Worm (Caenorhabditis elegans): ENCODE data around the gene clec-54.

clec-54 gene

ce11 chrV:14476680-14477079, at the start of gene clec-54:
clec-54 (plus strand) TSS chrV:14476903.
- no peak for TF ChIP-seq spr-3 (GFP tag; optimal IDR thresholded peaks at IDR 0.05)
- TF ChIP-seq nhr-77 (tag; optimal IDR thresholded peaks at IDR 0.05) = no peak
- TF ChIP-seq unc-62 (GFP tag; optimal IDR thresholded peaks at IDR 0.05 in 1 of 2) = peak in 1 of 2 experiments; percentile 43
- TF ChIP-seq unc-62 (tag; optimal IDR thresholded peaks at IDR 0.05) = no peak
- TF ChIP-seq F49E8.2 (tag; optimal IDR thresholded peaks at IDR 0.05; ENCODE audit: borderline replicate concordance) = no peak
- no peak for TF ChIP-seq dmd-9 (GFP tag; IDR thresholded peaks at IDR 0.05)
- TF ChIP-seq F10B5.3 (tag; optimal IDR thresholded peaks at IDR 0.05) = no peak
- TF ChIP-seq dmd-8 (GFP tag; IDR thresholded peaks at IDR 0.05) = no peak
- no peak for TF ChIP-seq arid-1 (GFP tag; conservative IDR thresholded peaks at IDR 0.05)
- no peak for TF ChIP-seq nhr-237 (tag; optimal IDR thresholded peaks at IDR 0.05)
- 0 out of 2 replicates have a peak, but pooled peaks have one; percentile 27 for TF ChIP-seq tra-1 (GFP tag; IDR thresholded peaks at IDR 0.05)
- TF ChIP-seq dve-1 (tag; optimal IDR thresholded peaks at IDR 0.05; ENCODE audit: insufficient read depth) = peak; percentile 12
- no peak for TF ChIP-seq hmg-1.1 (GFP tag; IDR thresholded peaks at IDR 0.05)
- TF ChIP-seq T20F7.1 (GFP tag; optimal IDR thresholded peaks at IDR 0.05) = no peak
- TF ChIP-seq ceh-32 (tag; optimal IDR thresholded peaks at IDR 0.05; ENCODE audit: poor library complexity) = no peak
- no peak for TF ChIP-seq lim-7 (GFP tag; IDR thresholded peaks at IDR 0.05)
- TF ChIP-seq cey-2 (tag; optimal IDR thresholded peaks at IDR 0.05; ENCODE audit: borderline replicate concordance, insufficient read depth) = no peak
- TF ChIP-seq Y105C5A.15 (GFP tag; IDR thresholded peaks at IDR 0.05) = no peak
- no peak for TF ChIP-seq zip-11 (GFP tag; IDR thresholded peaks at IDR 0.05)
- no peak for TF ChIP-seq nhr-41 (GFP tag; IDR thresholded peaks at IDR 0.05)
- no peak for TF ChIP-seq zip-2 (tag; optimal IDR thresholded peaks at IDR 0.05)
- TF ChIP-seq lin-1 (GFP tag; IDR thresholded peaks at IDR 0.05) = no peak
- no peak for TF ChIP-seq ceh-44 (GFP tag; IDR thresholded peaks at IDR 0.05)
- no peak for TF ChIP-seq unc-130 (GFP tag; optimal IDR thresholded peaks at IDR 0.05)
- TF ChIP-seq dpl-1 (GFP tag; optimal IDR thresholded peaks at IDR 0.05) = no peak
- TF ChIP-seq snpc-4 (tag; optimal IDR thresholded peaks at IDR 0.05) = no peak
- no peak for TF ChIP-seq pqm-1 (tag; optimal IDR thresholded peaks at IDR 0.05)
- peak; percentile 17 for TF ChIP-seq hlh-11 (tag; optimal IDR thresholded peaks at IDR 0.05)
- peak; percentile 18 for TF ChIP-seq nhr-28 (tag; optimal IDR thresholded peaks at IDR 0.05)
- no peak for TF ChIP-seq mxl-3 (GFP tag; optimal IDR thresholded peaks at IDR 0.05)
- peak; percentile 49; the same call in 1 of the 2 replicates for TF ChIP-seq dmd-6 (GFP tag; IDR thresholded peaks at IDR 0.05)
- TF ChIP-seq aly-2 (tag; optimal IDR thresholded peaks at IDR 0.05) = no peak
- TF ChIP-seq pha-4 (GFP tag; IDR thresholded peaks at IDR 0.05) = no peak
- no peak for TF ChIP-seq pha-4 (tag; optimal IDR thresholded peaks at IDR 0.05)
- no peak for TF ChIP-seq daf-16 (GFP tag; optimal IDR thresholded peaks at IDR 0.05)
- TF ChIP-seq daf-16 (tag; optimal IDR thresholded peaks at IDR 0.05) = peak; percentile 37
- no peak for TF ChIP-seq ceh-82 (tag; optimal IDR thresholded peaks at IDR 0.05)
- no peak for TF ChIP-seq nhr-76 (tag; optimal IDR thresholded peaks at IDR 0.05)

ce11 chrV:14427069-14427825, 49.5 kb upstream of the clec-54 start:
- TF ChIP-seq daf-19 (GFP tag; conservative IDR thresholded peaks at IDR 0.05) = no peak
- no peak for TF ChIP-seq mes-2 (tag; optimal IDR thresholded peaks at IDR 0.05; ENCODE audit: poor library complexity, severe bottlenecking)
- no peak for TF ChIP-seq sdz-12 (GFP tag; optimal IDR thresholded peaks at IDR 0.05)
- TF ChIP-seq unc-62 (GFP tag; optimal IDR thresholded peaks at IDR 0.05 in 1 of 2) = peak in 1 of 2 experiments; percentile 99
- no peak for TF ChIP-seq unc-62 (tag; optimal IDR thresholded peaks at IDR 0.05)
- TF ChIP-seq ceh-62 (tag; optimal IDR thresholded peaks at IDR 0.05) = no peak
- peak; percentile 30 for TF ChIP-seq aha-1 (tag)
- TF ChIP-seq hlh-30 (tag; optimal IDR thresholded peaks at IDR 0.05; ENCODE audit: insufficient read depth) = no peak

All from whole organism, L4 larva.